Worm (Caenorhabditis elegans): ENCODE data around the gene Y44A6B.3.

Gene Y44A6B.3

ce11 chrV:20594746-20595145 lies 43.5 kb downstream of the Y44A6B.3 start, which contains the start of gene F26F2.10:
TSS of gene F26F2.10 (minus strand) at chrV:20594846.
- TF ChIP-seq mef-2 (tag; optimal IDR thresholded peaks at IDR 0.05): no peak
- no peak for TF ChIP-seq lsy-2 (tag; optimal IDR thresholded peaks at IDR 0.05)
- no peak for TF ChIP-seq efl-1 (optimal IDR thresholded peaks at IDR 0.05)
- TF ChIP-seq efl-1 (GFP tag; optimal IDR thresholded peaks at IDR 0.05 in 1 of 2): no peak
- TF ChIP-seq aha-1 (tag; optimal IDR thresholded peaks at IDR 0.05): no peak
- no peak for TF ChIP-seq pqm-1 (tag; optimal IDR thresholded peaks at IDR 0.05)
- no peak for TF ChIP-seq tbx-2 (tag; optimal IDR thresholded peaks at IDR 0.05)
- TF ChIP-seq unc-98 (GFP tag; IDR thresholded peaks at IDR 0.05): no peak
- no peak for TF ChIP-seq nhr-47 (tag; optimal IDR thresholded peaks at IDR 0.05)

Data from whole organism, L1 larva.